Fruit fly (Drosophila melanogaster) whole organism, prepupa: Measurements from ENCODE around the gene ric8a.

Source experiments
- CG10631 ChIP-seq: fragments of 200-800 bp; sonication (Bioruptor generic); optimal IDR thresholded peaks from 2 replicates; lab custom pipeline; 2016; ENCODE audit warnings: missing biosample characterization, missing genetic modification characterization
- CG11294 ChIP-seq: fragments of 200-800 bp; sonication (Bioruptor generic); IDR thresholded peaks from 2 replicates; pipeline ENCODE4 v1.3.6; 2022; ENCODE audit warnings: missing biosample characterization, missing genetic modification characterization
- CG11762 ChIP-seq: fragments of 200-800 bp; sonication (Bioruptor generic); optimal IDR thresholded peaks from 3 replicates; lab custom pipeline; 2016; ENCODE audit warnings: missing biosample characterization, missing genetic modification characterization; ENCODE audit not compliant: insufficient read depth
- CG11902 ChIP-seq: fragments of 200-800 bp; sonication (Bioruptor generic); optimal IDR thresholded peaks from 3 replicates; lab custom pipeline; 2016; ENCODE audit warnings: missing biosample characterization, missing genetic modification characterization
- CG15336 ChIP-seq: fragments of 200-800 bp; sonication (Bioruptor generic); IDR thresholded peaks from 2 replicates; pipeline ENCODE4 v1.3.6; 2022; ENCODE audit warnings: missing biosample characterization, missing genetic modification characterization
- CG1621 ChIP-seq: fragments of 200-800 bp; sonication (Bioruptor generic); optimal IDR thresholded peaks from 3 replicates; lab custom pipeline; 2018; ENCODE audit warnings: missing biosample characterization, mild to moderate bottlenecking, missing genetic modification characterization
- CG16779 ChIP-seq: fragments of 200-800 bp; sonication (Bioruptor generic); optimal IDR thresholded peaks from 3 replicates; lab custom pipeline; 2017; ENCODE audit warnings: missing biosample characterization, mild to moderate bottlenecking, missing genetic modification characterization
- CG4318 ChIP-seq: fragments of 200-800 bp; sonication (Bioruptor generic); optimal IDR thresholded peaks from 3 replicates; lab custom pipeline; 2017; ENCODE audit warnings: missing biosample characterization, mild to moderate bottlenecking, missing genetic modification characterization
- CG6163 ChIP-seq: fragments of 200-800 bp; sonication (Bioruptor generic); IDR thresholded peaks from 3 replicates; pipeline ENCODE4 v1.3.6; 2022; ENCODE audit warnings: missing biosample characterization, missing genetic modification characterization
- CG6276 ChIP-seq: fragments of 200-800 bp; sonication (Bioruptor generic); optimal IDR thresholded peaks from 2 replicates; lab custom pipeline; 2017; ENCODE audit warnings: missing biosample characterization, mild to moderate bottlenecking, missing genetic modification characterization
- CG6792 ChIP-seq: fragments of 200-800 bp; sonication (Bioruptor generic); optimal IDR thresholded peaks from 3 replicates; lab custom pipeline; 2016; ENCODE audit warnings: missing biosample characterization, missing genetic modification characterization
- CG8119 ChIP-seq: fragments of 200-800 bp; sonication (Bioruptor generic); IDR thresholded peaks from 3 replicates; pipeline ENCODE4 v1.3.6; 2022; ENCODE audit warnings: missing biosample characterization, missing genetic modification characterization
- CG8319 ChIP-seq: fragments of 200-800 bp; sonication (Bioruptor generic); optimal IDR thresholded peaks from 3 replicates; lab custom pipeline; 2016; ENCODE audit warnings: missing biosample characterization, missing genetic modification characterization
- CG8632 ChIP-seq: fragments of 200-800 bp; sonication (Bioruptor generic); optimal IDR thresholded peaks from 3 replicates; lab custom pipeline; 2016; ENCODE audit warnings: missing biosample characterization, missing genetic modification characterization
- Eip75B ChIP-seq: fragments of 200-800 bp; sonication (Bioruptor generic); optimal IDR thresholded peaks from 3 replicates; lab custom pipeline; 2016; ENCODE audit warnings: missing biosample characterization, missing genetic modification characterization
- Eip78C ChIP-seq: fragments of 200-800 bp; sonication (Bioruptor generic); peaks from one replicate; lab custom pipeline; 2016; ENCODE audit warnings: missing biosample characterization, missing genetic modification characterization
- Ets21C ChIP-seq: fragments of 200-800 bp; sonication (Bioruptor generic); optimal IDR thresholded peaks from 3 replicates; lab custom pipeline; 2016; ENCODE audit warnings: missing biosample characterization, missing genetic modification characterization
- Ets96B ChIP-seq: fragments of 200-800 bp; optimal IDR thresholded peaks from 2 replicates; lab custom pipeline; 2019; ENCODE audit warnings: missing biosample characterization, mild to moderate bottlenecking, missing genetic modification characterization, moderate library complexity
- Gug ChIP-seq: fragments of 200-800 bp; sonication (Bioruptor generic); IDR thresholded peaks from 2 replicates; pipeline ENCODE4 v1.3.6; 2022; ENCODE audit warnings: missing biosample characterization, missing genetic modification characterization
- Hr38 ChIP-seq: sonication (Bioruptor generic); optimal IDR thresholded peaks from 2 replicates; lab custom pipeline; 2016; ENCODE audit warnings: missing biosample characterization, missing genetic modification characterization
- Hr4 ChIP-seq: fragments of 200-800 bp; sonication (Bioruptor generic); optimal IDR thresholded peaks from 3 replicates; lab custom pipeline; 2016; ENCODE audit warnings: missing biosample characterization, missing genetic modification characterization
- Lpt ChIP-seq: fragments of 200-800 bp; sonication (Bioruptor generic); optimal IDR thresholded peaks from 3 replicates; lab custom pipeline; 2016; ENCODE audit warnings: missing biosample characterization, missing genetic modification characterization
- OdsH ChIP-seq: fragments of 200-800 bp; sonication (Bioruptor generic); optimal IDR thresholded peaks from 3 replicates; lab custom pipeline; 2016; ENCODE audit warnings: missing biosample characterization, missing genetic modification characterization
- Smox ChIP-seq: fragments of 200-800 bp; sonication (Bioruptor generic); optimal IDR thresholded peaks from 3 replicates; lab custom pipeline; 2016; ENCODE audit warnings: missing biosample characterization, missing genetic modification characterization
- Sox15 ChIP-seq: fragments of 200-800 bp; sonication (Bioruptor generic); optimal IDR thresholded peaks from 3 replicates; lab custom pipeline; 2016; ENCODE audit warnings: missing biosample characterization, missing genetic modification characterization
- achi ChIP-seq: fragments of 200-800 bp; sonication (Bioruptor generic); optimal IDR thresholded peaks from 3 replicates; lab custom pipeline; 2016; ENCODE audit warnings: missing biosample characterization, missing genetic modification characterization
- acj6 ChIP-seq: fragments of 200-800 bp; sonication (Bioruptor generic); optimal IDR thresholded peaks from 3 replicates; lab custom pipeline; 2016; ENCODE audit warnings: missing biosample characterization, missing genetic modification characterization
- cyc ChIP-seq: fragments of 200-800 bp; sonication (Bioruptor generic); optimal IDR thresholded peaks from 3 replicates; lab custom pipeline; 2016; ENCODE audit warnings: missing biosample characterization, missing genetic modification characterization
- dac ChIP-seq: fragments of 200-800 bp; sonication (Bioruptor generic); optimal IDR thresholded peaks from 2 replicates; lab custom pipeline; 2017; ENCODE audit warnings: missing biosample characterization, mild to moderate bottlenecking, missing genetic modification characterization
- dsx ChIP-seq: fragments of 200-800 bp; optimal IDR thresholded peaks from 3 replicates; lab custom pipeline; 2019; ENCODE audit warnings: missing biosample characterization, mild to moderate bottlenecking, missing genetic modification characterization, moderate library complexity; ENCODE audit not compliant: poor library complexity, severe bottlenecking
- eg ChIP-seq: fragments of 200-800 bp; sonication (Bioruptor generic); IDR thresholded peaks from 3 replicates; pipeline ENCODE4 v1.3.6; 2022; ENCODE audit warnings: missing biosample characterization, missing genetic modification characterization
- esn ChIP-seq: fragments of 200-800 bp; sonication (Bioruptor generic); optimal IDR thresholded peaks from 2 replicates; lab custom pipeline; 2016; ENCODE audit warnings: missing biosample characterization, mild to moderate bottlenecking, missing genetic modification characterization, moderate library complexity
- fd59A ChIP-seq: fragments of 200-800 bp; sonication (Bioruptor generic); optimal IDR thresholded peaks from 2 replicates; lab custom pipeline; 2017; ENCODE audit warnings: missing biosample characterization, mild to moderate bottlenecking, missing genetic modification characterization, missing genetic modification reagents
- fd85E ChIP-seq: fragments of 200-800 bp; sonication (Bioruptor generic); optimal IDR thresholded peaks from 3 replicates; lab custom pipeline; 2016; ENCODE audit warnings: missing biosample characterization, missing genetic modification characterization
- fkh ChIP-seq: fragments of 200-800 bp; sonication (Bioruptor generic); optimal IDR thresholded peaks from 3 replicates; lab custom pipeline; 2017; ENCODE audit warnings: missing biosample characterization, mild to moderate bottlenecking, missing genetic modification characterization, moderate library complexity
- lz ChIP-seq: fragments of 200-800 bp; sonication (Bioruptor generic); optimal IDR thresholded peaks from 3 replicates; lab custom pipeline; 2016; ENCODE audit warnings: missing biosample characterization, missing genetic modification characterization
- net ChIP-seq: fragments of 200-800 bp; sonication (Bioruptor generic); optimal IDR thresholded peaks from 3 replicates; lab custom pipeline; 2016; ENCODE audit warnings: missing biosample characterization, missing genetic modification characterization
- salr ChIP-seq, 2 experiments: fragments of 200-800 bp; sonication (Bioruptor generic); optimal IDR thresholded peaks; 3 replicates each; lab custom pipeline; 2016 to 2018; ENCODE audit warnings: missing biosample characterization in 2 of 2, missing genetic modification characterization in 2 of 2, mild to moderate bottlenecking in 1 of 2
- ss ChIP-seq, 2 experiments: fragments of 200-800 bp; sonication (Bioruptor generic); optimal IDR thresholded peaks; 2 replicates in 1 of 2; 3 replicates in 1 of 2; lab custom pipeline; 2017 to 2018; ENCODE audit warnings: mild to moderate bottlenecking in 2 of 2, missing biosample characterization in 2 of 2, missing genetic modification characterization in 2 of 2, moderate library complexity in 1 of 2
- svp ChIP-seq: fragments of 200-800 bp; sonication (Bioruptor generic); peaks from one replicate; lab custom pipeline; 2016; ENCODE audit warnings: missing biosample characterization, missing genetic modification characterization
- topi ChIP-seq: fragments of 200-800 bp; sonication (Bioruptor generic); optimal IDR thresholded peaks from 3 replicates; lab custom pipeline; 2016; ENCODE audit warnings: missing biosample characterization, missing genetic modification characterization
- vri ChIP-seq: fragments of 200-800 bp; sonication (Bioruptor generic); optimal IDR thresholded peaks from 3 replicates; lab custom pipeline; 2016; ENCODE audit warnings: missing biosample characterization, mild to moderate bottlenecking, missing genetic modification characterization

ric8a gene

DNA sequence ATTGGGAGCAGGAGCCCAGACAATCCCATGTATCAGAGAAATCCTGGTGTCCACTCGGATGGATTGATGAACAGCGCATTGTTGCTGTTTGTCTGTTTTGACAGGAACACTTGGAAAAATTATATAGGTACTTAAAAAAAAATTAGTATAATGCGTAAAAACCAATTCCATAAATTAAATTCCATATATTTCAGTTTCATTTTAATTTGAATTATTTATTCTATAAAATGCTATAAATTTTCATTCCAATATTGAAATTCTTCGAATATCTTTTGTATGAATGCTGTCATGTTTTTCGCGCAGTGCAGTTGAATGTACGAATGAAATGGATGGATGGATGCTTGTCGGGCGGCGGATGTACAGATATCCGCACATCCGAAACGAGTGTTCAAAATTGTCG is 45.2 kb upstream of the ric8a start, which contains the start of gene SmydA-9:
Gene SmydA-9 (minus strand): TSS at position 101 of the 400 bp plus-strand sequence.
- TF ChIP-seq svp (GFP tag; lab: Kevin White, UChicago): peak; percentile 23
- peak; percentile 30 for TF ChIP-seq Eip78C (GFP tag; lab: Kevin White, UChicago)
- TF ChIP-seq CG8632 (GFP tag; lab: Kevin White, UChicago): no peak
- TF ChIP-seq topi (GFP tag; lab: Kevin White, UChicago): peak; percentile 10
- no peak for TF ChIP-seq CG6792 (GFP tag; lab: Kevin White, UChicago)

DNA sequence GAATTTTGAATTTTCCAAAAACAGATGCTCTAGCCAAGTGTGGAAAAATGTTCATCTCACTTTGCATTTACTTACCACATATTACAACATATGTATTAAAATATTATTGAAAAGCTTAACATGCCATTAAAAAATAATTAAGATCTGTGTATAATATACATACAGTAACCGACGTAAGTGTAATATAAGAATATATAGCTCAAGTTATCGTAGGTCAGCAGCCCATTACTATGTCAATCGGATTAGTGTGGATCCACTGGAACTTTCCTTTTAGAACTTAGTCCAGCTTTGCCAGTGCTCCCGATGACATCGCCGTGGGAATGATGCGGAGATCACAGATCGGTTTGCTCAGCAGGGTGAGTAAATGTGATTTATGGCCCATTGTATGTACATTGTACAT is 41.4 kb upstream of the ric8a start, which contains the start of gene Obp8a:
Gene Obp8a (plus strand): TSS at position 301 of the 400 bp plus-strand sequence.
- TF ChIP-seq svp (GFP tag; lab: Kevin White, UChicago): peak; percentile 37
- TF ChIP-seq CG11294 (GFP tag; lab: Robert Waterston, UW): no peak
- no peak for TF ChIP-seq CG10631
- TF ChIP-seq fd59A (GFP tag; lab: Kevin White, UChicago): no peak
- TF ChIP-seq, all 60 proteins: peak for 1

DNA sequence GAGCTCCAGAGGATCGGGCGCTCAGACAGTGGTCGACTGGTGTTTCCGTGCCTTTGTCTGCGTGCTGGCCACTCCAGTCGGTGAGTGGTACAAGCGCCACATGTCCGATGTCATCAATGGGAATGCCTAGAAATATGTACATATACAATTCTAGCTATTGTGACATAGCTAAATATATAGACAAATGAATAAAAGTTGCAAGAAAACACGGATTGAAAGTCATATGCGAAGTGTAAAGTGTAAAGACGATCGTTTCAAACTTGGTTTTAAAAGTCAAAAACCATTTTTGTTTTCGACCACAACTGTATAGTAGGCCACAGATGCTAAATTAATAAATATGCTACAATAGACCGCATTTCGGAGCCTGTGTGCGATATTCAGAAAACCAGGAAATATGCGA is 40.5 kb upstream of the ric8a start, which contains the start of gene CG15368:
Gene CG15368 (plus strand): TSS at position 301 of the 400 bp plus-strand sequence.
- TF ChIP-seq net (GFP tag; lab: Kevin White, UChicago) (no peak), CG15336 (GFP tag; lab: Robert Waterston, UW) (no peak), cyc (GFP tag; lab: Kevin White, UChicago) (no peak), CG8632 (GFP tag; lab: Kevin White, UChicago) (no peak), topi (GFP tag; lab: Kevin White, UChicago) (no peak), Ets21C (no peak), CG6163 (no peak), ss (GFP tag; optimal IDR thresholded peaks at IDR 0.05; lab: Kevin White, UChicago) (no peak), CG11762 (GFP tag; lab: Kevin White, UChicago) (no peak)

DNA sequence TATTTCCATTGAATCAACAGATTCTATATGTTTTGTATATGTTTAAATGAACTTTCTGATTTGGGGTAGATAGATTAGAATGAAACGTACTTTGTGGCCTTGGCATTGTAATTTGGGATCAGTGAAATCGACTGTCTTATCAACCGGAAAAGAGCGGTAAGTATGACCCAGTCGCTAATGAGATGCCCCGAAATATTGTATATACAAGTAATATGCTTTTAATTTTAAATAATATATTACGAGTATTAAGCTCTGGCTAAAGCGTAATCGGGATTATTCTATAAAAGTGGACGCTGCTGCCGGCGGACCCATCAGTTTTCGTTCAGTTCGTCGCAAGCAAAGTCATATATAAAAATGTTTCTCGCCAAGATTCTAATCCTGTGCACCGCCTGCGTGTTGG is 39.4 kb upstream of the ric8a start, which contains the start of gene CG15369:
Gene CG15369 (plus strand): TSS at position 301 of the 400 bp plus-strand sequence.
- TF ChIP-seq fd85E (no peak), svp (GFP tag; lab: Kevin White, UChicago) (peak; percentile 60)

DNA sequence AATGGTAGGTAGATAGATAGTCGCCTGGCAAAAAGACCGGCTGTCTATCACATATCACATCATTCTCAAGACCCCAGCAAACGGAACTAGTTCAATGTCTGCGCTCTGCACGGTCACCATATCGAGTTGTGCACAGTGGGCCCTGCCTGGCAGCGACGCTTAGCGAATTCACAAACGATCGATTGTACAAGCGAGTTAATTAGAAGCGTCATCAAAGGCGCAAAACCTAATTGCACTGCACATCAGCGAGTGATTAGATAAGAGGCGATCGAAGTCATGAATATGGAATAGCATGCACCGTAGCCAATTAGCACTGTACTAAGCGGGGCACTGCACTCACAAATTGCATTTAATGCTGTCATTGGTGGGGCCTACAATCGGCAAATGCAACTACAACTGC is 35.5 kb upstream of the ric8a start:
- TF ChIP-seq svp (GFP tag; lab: Kevin White, UChicago): no peak
- peak; percentile 14 for TF ChIP-seq acj6 (GFP tag; lab: Kevin White, UChicago)
- TF ChIP-seq CG6276: peak; percentile 32
- no peak for TF ChIP-seq CG8632 (GFP tag; lab: Kevin White, UChicago)
- no peak for TF ChIP-seq Sox15 (GFP tag; lab: Kevin White, UChicago)
- TF ChIP-seq CG1621: no peak
- no peak for TF ChIP-seq Lpt (GFP tag; lab: Kevin White, UChicago)
- peak; percentile 78 for TF ChIP-seq eg
- TF ChIP-seq vri (GFP tag; lab: Kevin White, UChicago): no peak
- peak; percentile 18 for TF ChIP-seq achi (GFP tag; lab: Kevin White, UChicago)
- TF ChIP-seq fkh (GFP tag; lab: Kevin White, UChicago): no peak
- TF ChIP-seq CG16779 (tag; lab: Kevin White, UChicago): no peak
- TF ChIP-seq Hr38 (GFP tag; lab: Kevin White, UChicago): no peak
- TF ChIP-seq dac (GFP tag; lab: Kevin White, UChicago): peak; percentile 15
- no peak for TF ChIP-seq lz (GFP tag; lab: Kevin White, UChicago)
- TF ChIP-seq salr (GFP tag; optimal IDR thresholded peaks at IDR 0.05; lab: Kevin White, UChicago): no peak
- no peak for TF ChIP-seq ss (GFP tag; optimal IDR thresholded peaks at IDR 0.05; lab: Kevin White, UChicago)
- TF ChIP-seq OdsH (GFP tag; lab: Kevin White, UChicago): peak; percentile 17
- peak; percentile 72 for TF ChIP-seq CG15336 (GFP tag; lab: Robert Waterston, UW)
- TF ChIP-seq Gug (GFP tag; lab: Robert Waterston, UW): 0 out of 2 replicates have a peak, but pooled peaks have one; percentile 42
- TF ChIP-seq fd59A (GFP tag; lab: Kevin White, UChicago): no peak
- no peak for TF ChIP-seq Ets21C
- TF ChIP-seq Eip75B (GFP tag; lab: Kevin White, UChicago): no peak
- no peak for TF ChIP-seq Ets96B (tag; lab: Kevin White, UChicago)
- TF ChIP-seq dsx (GFP tag; lab: Kevin White, UChicago): no peak
- no peak for TF ChIP-seq CG8319 (GFP tag; lab: Kevin White, UChicago)
- peak; percentile 45; the same call in 2 of the 3 replicates for TF ChIP-seq CG8119 (GFP tag; lab: Robert Waterston, UW)
- no peak for TF ChIP-seq CG11902 (GFP tag; lab: Kevin White, UChicago)
- TF ChIP-seq esn: no peak
- peak; percentile 72 for TF ChIP-seq CG6163
- TF ChIP-seq Smox (GFP tag; lab: Kevin White, UChicago): no peak
- TF ChIP-seq net (GFP tag; lab: Kevin White, UChicago): no peak
- TF ChIP-seq CG4318: peak; percentile 39
- TF ChIP-seq Hr4: peak; percentile 36
- TF ChIP-seq Eip78C (GFP tag; lab: Kevin White, UChicago): peak; percentile 65
- no peak for TF ChIP-seq fd85E
